Fruit fly (Drosophila melanogaster) S2 (cell line): ENCODE results near the gene CG13731.

Experiments used
- CG8478 ChIP-seq: fragments of >200 bp; optimal IDR thresholded peaks from 2 replicates; lab custom pipeline; 2018
- CTCF ChIP-seq, 2 experiments: fragments of >200 bp; optimal IDR thresholded peaks; 2 replicates each; lab custom pipeline; 2018

- TF ChIP-seq CG8478 = no peak
- TF ChIP-seq CTCF (optimal IDR thresholded peaks at IDR 0.05; lab: Kevin White, UChicago) = no peak
Measured at dm6 chr3L:17383285-17383684, 5.5 kb downstream of the CG13731 start.
